Fruit fly (Drosophila melanogaster): ENCODE measurements around the gene CG4119.

Gene CG4119

DNA sequence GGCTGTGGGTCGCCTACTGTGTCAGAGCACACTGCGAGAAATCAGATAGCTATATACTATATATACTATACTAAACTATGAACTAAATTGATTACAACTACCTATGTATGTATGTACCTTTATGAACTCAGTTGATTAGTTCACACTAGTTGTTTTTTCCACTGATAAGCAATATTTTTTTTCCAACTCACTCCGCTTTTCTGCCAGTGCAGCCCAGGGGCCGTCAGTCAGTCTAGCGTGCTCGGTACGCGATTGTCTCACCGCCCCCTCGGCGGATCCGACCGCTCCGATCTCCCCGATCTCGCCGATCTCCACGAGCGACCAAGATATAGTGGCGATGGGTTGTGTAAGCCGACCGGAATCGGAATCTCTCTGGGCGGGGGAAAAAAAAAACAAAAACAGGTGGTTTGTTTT lies 40.1 kb downstream of the CG4119 start (continued):
- peak; percentile 77 for TF ChIP-seq CG14667 (GFP tag; IDR thresholded peaks at IDR 0.05)
- peak; percentile 88 for TF ChIP-seq Taf1 (GFP tag; IDR thresholded peaks at IDR 0.05)
- peak; percentile 42 for TF ChIP-seq repo (GFP tag; optimal IDR thresholded peaks at IDR 0.05)
- TF ChIP-seq CG10274 (GFP tag; optimal IDR thresholded peaks at IDR 0.05), result peak; percentile 62
- TF ChIP-seq CG12942 (GFP tag; optimal IDR thresholded peaks at IDR 0.05), result peak; percentile 54
- TF ChIP-seq HLH4C (GFP tag; IDR thresholded peaks at IDR 0.05; ENCODE audit: partially characterized antibody), result no peak
- peak; percentile 73 for TF ChIP-seq kah (GFP tag; optimal IDR thresholded peaks at IDR 0.05)
- TF ChIP-seq unpg (GFP tag; optimal IDR thresholded peaks at IDR 0.05), result peak; percentile 86
- TF ChIP-seq CG17361 (GFP tag; IDR thresholded peaks at IDR 0.05), result peak; percentile 81
- TF ChIP-seq z (GFP tag; IDR thresholded peaks at IDR 0.05), result 0 out of 3 replicates have a peak, but pooled peaks have one; percentile 49
- TF ChIP-seq Pdp1 (GFP tag; optimal IDR thresholded peaks at IDR 0.05), result peak; percentile 85 to 90
- TF ChIP-seq aop (GFP tag; IDR thresholded peaks at IDR 0.05), result no peak
- peak; percentile 90 for TF ChIP-seq ranshi (GFP tag; IDR thresholded peaks at IDR 0.05)
- peak; percentile 38 for TF ChIP-seq her (GFP tag; optimal IDR thresholded peaks at IDR 0.05)
- peak; percentile 42 for TF ChIP-seq CG16815 (GFP tag; optimal IDR thresholded peaks at IDR 0.05)
- TF ChIP-seq CG10209 (GFP tag; optimal IDR thresholded peaks at IDR 0.05), result peak; percentile 77
- TF ChIP-seq chinmo (GFP tag; IDR thresholded peaks at IDR 0.05; ENCODE audit: partially characterized antibody), result 0 out of 4 replicates have a peak, but pooled peaks have one; percentile 22
- peak; percentile 31 for TF ChIP-seq CG4617 (GFP tag; optimal IDR thresholded peaks at IDR 0.05; ENCODE audit: borderline replicate concordance)
- peak; percentile 89 for TF ChIP-seq bcd (GFP tag; optimal IDR thresholded peaks at IDR 0.05)
- TF ChIP-seq CG1024 (GFP tag; IDR thresholded peaks at IDR 0.05), result peak; percentile 77
- TF ChIP-seq CG1832 (GFP tag; optimal IDR thresholded peaks at IDR 0.05), result no peak
- TF ChIP-seq CG32772 (GFP tag; IDR thresholded peaks at IDR 0.05), result peak; percentile 90
- TF ChIP-seq wor (GFP tag; IDR thresholded peaks at IDR 0.05), result peak; percentile 69
- TF ChIP-seq caup (GFP tag; optimal IDR thresholded peaks at IDR 0.05; ENCODE audit: severe bottlenecking), result peak; percentile 87
- no peak for TF ChIP-seq usp (GFP tag; optimal IDR thresholded peaks at IDR 0.05)
- peak; percentile 89 for TF ChIP-seq slbo (GFP tag; IDR thresholded peaks at IDR 0.05)
- peak; percentile 38 for TF ChIP-seq CG18011 (GFP tag; optimal IDR thresholded peaks at IDR 0.05)
- peak; percentile 88 for TF ChIP-seq toy (GFP tag; IDR thresholded peaks at IDR 0.05)
- TF ChIP-seq CG10147 (GFP tag; optimal IDR thresholded peaks at IDR 0.05), result peak; percentile 89
- TF ChIP-seq cato (GFP tag; optimal IDR thresholded peaks at IDR 0.05; ENCODE audit: borderline replicate concordance), result peak; percentile 48
- TF ChIP-seq gsb-n (tag; optimal IDR thresholded peaks at IDR 0.05), result peak; percentile 58
- peak; percentile 79 for TF ChIP-seq Asciz (GFP tag; optimal IDR thresholded peaks at IDR 0.05)
- peak; percentile 45 for TF ChIP-seq bab2 (GFP tag; optimal IDR thresholded peaks at IDR 0.05)
- peak; percentile 79 for TF ChIP-seq nmo (GFP tag; optimal IDR thresholded peaks at IDR 0.05)
- TF ChIP-seq CG10321 (GFP tag; IDR thresholded peaks at IDR 0.05), result peak; percentile 42; the same call in 1 of the 2 replicates
- no peak for TF ChIP-seq hb (GFP tag; IDR thresholded peaks at IDR 0.05; ENCODE audit: partially characterized antibody)
- TF ChIP-seq CG42726 (GFP tag; IDR thresholded peaks at IDR 0.05; ENCODE audit: partially characterized antibody), result no peak
- TF ChIP-seq CG4282 (GFP tag; optimal IDR thresholded peaks at IDR 0.05), result no peak
- TF ChIP-seq Dll (GFP tag; IDR thresholded peaks at IDR 0.05; ENCODE audit: partially characterized antibody), result no peak
- peak; percentile 86 for TF ChIP-seq Mrtf (GFP tag; IDR thresholded peaks at IDR 0.05)
- TF ChIP-seq gro (GFP tag; optimal IDR thresholded peaks at IDR 0.05), result peak; percentile 81
- TF ChIP-seq CG9609 (GFP tag; optimal IDR thresholded peaks at IDR 0.05), result peak; percentile 29
- TF ChIP-seq CG8290 (GFP tag; optimal IDR thresholded peaks at IDR 0.05), result no peak
- TF ChIP-seq CG8290 (tag; optimal IDR thresholded peaks at IDR 0.05), result peak in 1 of 2 experiments; percentile 92
- peak; percentile 79; the same call in 2 of the 3 replicates for TF ChIP-seq CG11560 (tag; IDR thresholded peaks at IDR 0.05)
- peak; percentile 35 to 86 for TF ChIP-seq Hr51 (GFP tag; optimal IDR thresholded peaks at IDR 0.05)
- TF ChIP-seq yki (optimal IDR thresholded peaks at IDR 0.05), result no peak
- no peak for TF ChIP-seq Usf (GFP tag; optimal IDR thresholded peaks at IDR 0.05)
- TF ChIP-seq Bgb (GFP tag; IDR thresholded peaks at IDR 0.05; ENCODE audit: partially characterized antibody), result no peak
- TF ChIP-seq ATbp (GFP tag; optimal IDR thresholded peaks at IDR 0.05), result peak; percentile 85

Data from whole organism, embryonic.